Worm (Caenorhabditis elegans) whole organism, L2 larva: ENCODE data around the gene F32H5.4.

Experiments used
- C34F6.9 ChIP-seq: fragments of 150-350 bp; optimal IDR thresholded peaks from 2 replicates; lab custom pipeline; 2014; ENCODE audit warnings: missing biosample characterization, missing genetic modification characterization
- F13H6.1 ChIP-seq: sonication (generic microtip); optimal IDR thresholded peaks from 2 replicates; lab custom pipeline; 2016; ENCODE audit warnings: missing genetic modification characterization, missing compliant biosample characterization
- ZK546.5 ChIP-seq: sonication (generic microtip); optimal IDR thresholded peaks from 2 replicates; lab custom pipeline; 2017; ENCODE audit warnings: missing biosample characterization, missing genetic modification characterization
- alr-1 ChIP-seq: fragments of 150-350 bp; optimal IDR thresholded peaks from 2 replicates; lab custom pipeline; 2014; ENCODE audit warnings: missing biosample characterization, missing genetic modification characterization
- ama-1 ChIP-seq: fragments of 150-350 bp; optimal IDR thresholded peaks from 2 replicates; lab custom pipeline; 2018; ENCODE audit warnings: inconsistent platforms
- blmp-1 ChIP-seq: sonication (generic microtip); optimal IDR thresholded peaks from 2 replicates; lab custom pipeline; 2017; ENCODE audit warnings: missing genetic modification characterization, mild to moderate bottlenecking, missing compliant biosample characterization, antibody characterized with exemption, moderate library complexity; ENCODE audit not compliant: insufficient read depth
- ceh-16 ChIP-seq: fragments of 150-350 bp; optimal IDR thresholded peaks from 2 replicates; lab custom pipeline; 2014; ENCODE audit warnings: missing biosample characterization, missing genetic modification characterization
- ceh-82 ChIP-seq: fragments of 150-350 bp; optimal IDR thresholded peaks from 2 replicates; lab custom pipeline; 2014; ENCODE audit warnings: missing biosample characterization, missing genetic modification characterization
- crh-2 ChIP-seq: sonication (generic microtip); optimal IDR thresholded peaks from 2 replicates; lab custom pipeline; 2017; ENCODE audit warnings: missing biosample characterization, missing genetic modification characterization
- dmd-4 ChIP-seq: sonication (generic microtip); optimal IDR thresholded peaks from 2 replicates; lab custom pipeline; 2017; ENCODE audit warnings: missing biosample characterization, missing genetic modification characterization
- egl-27 ChIP-seq: sonication (generic microtip); optimal IDR thresholded peaks from 3 replicates; lab custom pipeline; 2017; ENCODE audit warnings: missing biosample characterization, missing genetic modification reagents, missing genetic modification characterization
- elt-3 ChIP-seq: sonication (generic microtip); optimal IDR thresholded peaks from 2 replicates; lab custom pipeline; 2017; ENCODE audit warnings: missing biosample characterization, missing genetic modification characterization
- fos-1 ChIP-seq: fragments of 150-350 bp; optimal IDR thresholded peaks from 2 replicates; lab custom pipeline; 2014; ENCODE audit warnings: missing biosample characterization, missing genetic modification characterization
- gmeb-1 ChIP-seq: fragments of 150-350 bp; optimal IDR thresholded peaks from 2 replicates; lab custom pipeline; 2014; ENCODE audit warnings: missing biosample characterization, missing genetic modification characterization
- lin-11 ChIP-seq: fragments of 150-350 bp; sonication (generic microtip); optimal IDR thresholded peaks from 2 replicates; lab custom pipeline; 2014; ENCODE audit warnings: missing biosample characterization, missing genetic modification characterization, inconsistent platforms, mixed read lengths
- lin-13 ChIP-seq: fragments of 150-350 bp; optimal IDR thresholded peaks from 2 replicates; lab custom pipeline; 2014; ENCODE audit warnings: missing biosample characterization, missing genetic modification reagents, missing genetic modification characterization
- lin-39 ChIP-seq: fragments of 150-350 bp; optimal IDR thresholded peaks from 2 replicates; lab custom pipeline; 2014; ENCODE audit warnings: missing biosample characterization, missing genetic modification reagents, missing genetic modification characterization
- lsy-2 ChIP-seq, 2 experiments: fragments of 150-350 bp in 1 of 2; sonication (generic microtip) in 1 of 2; optimal IDR thresholded peaks; 2 replicates each; lab custom pipeline; 2014 to 2017; ENCODE audit warnings: missing biosample characterization in 2 of 2, missing genetic modification characterization in 2 of 2
- mab-5 ChIP-seq: fragments of 150-350 bp; optimal IDR thresholded peaks from 2 replicates; lab custom pipeline; 2014; ENCODE audit warnings: missing biosample characterization, missing genetic modification characterization
- mbf-1 ChIP-seq: sonication (generic microtip); optimal IDR thresholded peaks from 2 replicates; lab custom pipeline; 2017; ENCODE audit warnings: missing biosample characterization, missing genetic modification characterization
- mdl-1 ChIP-seq, 2 experiments: fragments of 150-350 bp in 1 of 2; sonication (generic microtip) in 1 of 2; optimal IDR thresholded peaks; 2 replicates each; lab custom pipeline; 2017; ENCODE audit warnings: missing biosample characterization in 2 of 2, missing genetic modification characterization in 2 of 2
- nhr-10 ChIP-seq: sonication (generic microtip); optimal IDR thresholded peaks from 2 replicates; lab custom pipeline; 2017; ENCODE audit warnings: missing biosample characterization, missing genetic modification characterization
- nhr-11 ChIP-seq: fragments of 150-350 bp; optimal IDR thresholded peaks from 2 replicates; lab custom pipeline; 2014; ENCODE audit warnings: missing biosample characterization, missing genetic modification characterization
- nhr-12 ChIP-seq: fragments of 150-350 bp; optimal IDR thresholded peaks from 2 replicates; lab custom pipeline; 2014; ENCODE audit warnings: missing biosample characterization, missing genetic modification characterization
- nhr-21 ChIP-seq: fragments of 150-350 bp; optimal IDR thresholded peaks from 2 replicates; lab custom pipeline; 2014; ENCODE audit warnings: missing biosample characterization, missing genetic modification characterization
- nhr-23 ChIP-seq: fragments of 150-350 bp; optimal IDR thresholded peaks from 2 replicates; lab custom pipeline; 2014; ENCODE audit warnings: missing biosample characterization, missing genetic modification reagents, missing genetic modification characterization
- nhr-237 ChIP-seq: fragments of 150-350 bp; optimal IDR thresholded peaks from 2 replicates; lab custom pipeline; 2014; ENCODE audit warnings: missing biosample characterization, missing genetic modification characterization
- nhr-25 ChIP-seq: fragments of 150-350 bp; sonication (generic microtip); optimal IDR thresholded peaks from 3 replicates; lab custom pipeline; 2014; ENCODE audit warnings: missing biosample characterization, missing genetic modification characterization
- nhr-6 ChIP-seq: fragments of 150-350 bp; optimal IDR thresholded peaks from 2 replicates; lab custom pipeline; 2014; ENCODE audit warnings: missing biosample characterization, missing genetic modification characterization
- sem-4 ChIP-seq: fragments of 150-350 bp; optimal IDR thresholded peaks from 2 replicates; lab custom pipeline; 2014; ENCODE audit warnings: missing biosample characterization, missing genetic modification reagents, missing genetic modification characterization
- skn-1 ChIP-seq: sonication (generic microtip); optimal IDR thresholded peaks from 2 replicates; lab custom pipeline; 2017; ENCODE audit warnings: missing biosample characterization, missing genetic modification characterization
- sma-3 ChIP-seq: sonication (generic microtip); optimal IDR thresholded peaks from 2 replicates; lab custom pipeline; 2016; ENCODE audit warnings: missing genetic modification reagents, missing genetic modification characterization, missing compliant biosample characterization
- sma-9 ChIP-seq, 2 experiments: fragments of 150-350 bp in 1 of 2; sonication (generic microtip) in 1 of 2; optimal IDR thresholded peaks; 2 replicates each; lab custom pipeline; 2014 to 2016; ENCODE audit warnings: missing genetic modification characterization in 2 of 2, mild to moderate bottlenecking in 1 of 2, missing biosample characterization in 1 of 2, missing compliant biosample characterization in 1 of 2, missing genetic modification reagents in 1 of 2, moderate library complexity in 1 of 2
- snpc-4 ChIP-seq: fragments of 150-350 bp; optimal IDR thresholded peaks from 2 replicates; lab custom pipeline; 2014; ENCODE audit warnings: missing biosample characterization, missing genetic modification characterization
- unc-39 ChIP-seq: fragments of 150-350 bp; optimal IDR thresholded peaks from 2 replicates; lab custom pipeline; 2014; ENCODE audit warnings: missing biosample characterization, missing genetic modification characterization
- unc-55 ChIP-seq: fragments of 150-350 bp; sonication (generic microtip); optimal IDR thresholded peaks from 3 replicates; lab custom pipeline; 2014; ENCODE audit warnings: missing biosample characterization, missing genetic modification reagents, missing genetic modification characterization
- ztf-1 ChIP-seq: fragments of 200-800 bp; sonication (Bioruptor generic); conservative IDR thresholded peaks from 2 replicates; pipeline ENCODE4 v1.3.6; 2022; ENCODE audit warnings: missing genetic modification characterization, missing compliant biosample characterization
- ztf-4 ChIP-seq: fragments of 150-350 bp; optimal IDR thresholded peaks from 2 replicates; lab custom pipeline; 2014; ENCODE audit warnings: missing biosample characterization, missing genetic modification characterization

F32H5.4 gene

ce11 chrV:13342235-13342634 is 18.1 kb upstream of the F32H5.4 start:
- no peak for TF ChIP-seq F13H6.1 (tag; lab: Kevin White, UChicago)
- TF ChIP-seq lsy-2 (tag; optimal IDR thresholded peaks at IDR 0.05; lab: Kevin White, UChicago): no peak
- TF ChIP-seq blmp-1 (tag; lab: Kevin White, UChicago): no peak
- no peak for TF ChIP-seq crh-2
- no peak for TF ChIP-seq sma-3 (GFP tag; lab: Kevin White, UChicago)
- TF ChIP-seq gmeb-1: no peak
- no peak for TF ChIP-seq fos-1
- no peak for TF ChIP-seq unc-39 (tag; lab: Kevin White, UChicago)
- no peak for TF ChIP-seq ceh-82 (tag; lab: Kevin White, UChicago)
- TF ChIP-seq nhr-237 (tag; lab: Kevin White, UChicago): no peak
- TF ChIP-seq elt-3 (tag; lab: Kevin White, UChicago): no peak
- TF ChIP-seq mdl-1 (tag; optimal IDR thresholded peaks at IDR 0.05; lab: Kevin White, UChicago): no peak
- TF ChIP-seq ztf-1: no peak
- no peak for TF ChIP-seq sma-9 (GFP tag; optimal IDR thresholded peaks at IDR 0.05; lab: Kevin White, UChicago)
- no peak for TF ChIP-seq sma-9 (tag; optimal IDR thresholded peaks at IDR 0.05; lab: Kevin White, UChicago)

ce11 chrV:13345867-13346328 is 14.5 kb upstream of the F32H5.4 start, which contains the start of gene twk-43:
Gene twk-43 (plus strand): TSS chrV:13346278.
- TF ChIP-seq snpc-4 (tag; lab: Kevin White, UChicago) (no peak), lin-39 (tag; lab: Kevin White, UChicago) (no peak), C34F6.9 (tag; lab: Kevin White, UChicago) (no peak), nhr-23 (tag; lab: Kevin White, UChicago) (no peak), ama-1 (lab: Kevin White, UChicago) (no peak), ztf-1 (no peak), nhr-11 (tag; lab: Kevin White, UChicago) (no peak), F13H6.1 (tag; lab: Kevin White, UChicago) (peak; percentile 19), sem-4 (tag; lab: Kevin White, UChicago) (peak; percentile 54), ceh-82 (tag; lab: Kevin White, UChicago) (no peak), mab-5 (tag; lab: Kevin White, UChicago) (peak; percentile 75), dmd-4 (tag; lab: Kevin White, UChicago) (no peak), mdl-1 (tag; optimal IDR thresholded peaks at IDR 0.05; lab: Kevin White, UChicago) (no peak), unc-55 (GFP tag; lab: Kevin White, UChicago) (no peak), alr-1 (tag; lab: Kevin White, UChicago) (no peak), blmp-1 (tag; lab: Kevin White, UChicago) (no peak), lin-13 (no peak), ztf-4 (tag; lab: Kevin White, UChicago) (no peak), nhr-10 (no peak), sma-9 (GFP tag; optimal IDR thresholded peaks at IDR 0.05; lab: Kevin White, UChicago) (peak; percentile 13), sma-9 (tag; optimal IDR thresholded peaks at IDR 0.05; lab: Kevin White, UChicago) (no peak), fos-1 (no peak), mbf-1 (tag; lab: Kevin White, UChicago) (no peak), nhr-25 (no peak), nhr-12 (tag; lab: Kevin White, UChicago) (no peak), nhr-237 (tag; lab: Kevin White, UChicago) (no peak), skn-1 (no peak), nhr-6 (no peak), nhr-21 (no peak), ceh-16 (tag; lab: Kevin White, UChicago) (no peak), egl-27 (tag; lab: Kevin White, UChicago) (no peak)
- TF ChIP-seq, all 48 proteins: peak for 4

ce11 chrV:13350302-13350701 is 10.1 kb upstream of the F32H5.4 start:
- no peak for TF ChIP-seq lin-39 (tag; lab: Kevin White, UChicago)
- TF ChIP-seq ZK546.5 (tag; lab: Kevin White, UChicago): no peak
- no peak for TF ChIP-seq dmd-4 (tag; lab: Kevin White, UChicago)
- no peak for TF ChIP-seq mdl-1 (tag; optimal IDR thresholded peaks at IDR 0.05; lab: Kevin White, UChicago)
- no peak for TF ChIP-seq lin-11
- no peak for TF ChIP-seq skn-1
